Worm (Caenorhabditis elegans) whole organism, L2 larva: Measurements from ENCODE around the gene F14H12.2.

Experiments used
- C34F6.9 ChIP-seq: fragments of 150-350 bp; optimal IDR thresholded peaks from 2 replicates; lab custom pipeline; 2014; ENCODE audit warnings: missing biosample characterization, missing genetic modification characterization
- F13H6.1 ChIP-seq: sonication (generic microtip); optimal IDR thresholded peaks from 2 replicates; lab custom pipeline; 2016; ENCODE audit warnings: missing genetic modification characterization, missing compliant biosample characterization
- R02D3.7 ChIP-seq: fragments of 150-350 bp; optimal IDR thresholded peaks from 2 replicates; lab custom pipeline; 2014; ENCODE audit warnings: missing biosample characterization, missing genetic modification characterization
- Y55F3AM.14 ChIP-seq: fragments of 200-800 bp; sonication (Bioruptor generic); optimal IDR thresholded peaks from 2 replicates; lab custom pipeline; 2018; ENCODE audit warnings: mild to moderate bottlenecking, missing genetic modification characterization, missing compliant biosample characterization
- ZK546.5 ChIP-seq: sonication (generic microtip); optimal IDR thresholded peaks from 2 replicates; lab custom pipeline; 2017; ENCODE audit warnings: missing biosample characterization, missing genetic modification characterization
- alr-1 ChIP-seq: fragments of 150-350 bp; optimal IDR thresholded peaks from 2 replicates; lab custom pipeline; 2014; ENCODE audit warnings: missing biosample characterization, missing genetic modification characterization
- aly-2 ChIP-seq: fragments of 150-350 bp; optimal IDR thresholded peaks from 2 replicates; lab custom pipeline; 2014; ENCODE audit warnings: missing biosample characterization, missing genetic modification characterization
- ama-1 ChIP-seq: fragments of 150-350 bp; optimal IDR thresholded peaks from 2 replicates; lab custom pipeline; 2018; ENCODE audit warnings: inconsistent platforms
- ceh-16 ChIP-seq: fragments of 150-350 bp; optimal IDR thresholded peaks from 2 replicates; lab custom pipeline; 2014; ENCODE audit warnings: missing biosample characterization, missing genetic modification characterization
- ceh-82 ChIP-seq: fragments of 150-350 bp; optimal IDR thresholded peaks from 2 replicates; lab custom pipeline; 2014; ENCODE audit warnings: missing biosample characterization, missing genetic modification characterization
- crh-2 ChIP-seq: sonication (generic microtip); optimal IDR thresholded peaks from 2 replicates; lab custom pipeline; 2017; ENCODE audit warnings: missing biosample characterization, missing genetic modification characterization
- dmd-4 ChIP-seq: sonication (generic microtip); optimal IDR thresholded peaks from 2 replicates; lab custom pipeline; 2017; ENCODE audit warnings: missing biosample characterization, missing genetic modification characterization
- egl-27 ChIP-seq: sonication (generic microtip); optimal IDR thresholded peaks from 3 replicates; lab custom pipeline; 2017; ENCODE audit warnings: missing biosample characterization, missing genetic modification reagents, missing genetic modification characterization
- elt-1 ChIP-seq: fragments of 150-350 bp; optimal IDR thresholded peaks from 2 replicates; lab custom pipeline; 2014; ENCODE audit warnings: missing biosample characterization, missing genetic modification characterization
- elt-3 ChIP-seq: sonication (generic microtip); optimal IDR thresholded peaks from 2 replicates; lab custom pipeline; 2017; ENCODE audit warnings: missing biosample characterization, missing genetic modification characterization
- fos-1 ChIP-seq: fragments of 150-350 bp; optimal IDR thresholded peaks from 2 replicates; lab custom pipeline; 2014; ENCODE audit warnings: missing biosample characterization, missing genetic modification characterization
- gmeb-1 ChIP-seq: fragments of 150-350 bp; optimal IDR thresholded peaks from 2 replicates; lab custom pipeline; 2014; ENCODE audit warnings: missing biosample characterization, missing genetic modification characterization
- lin-13 ChIP-seq: fragments of 150-350 bp; optimal IDR thresholded peaks from 2 replicates; lab custom pipeline; 2014; ENCODE audit warnings: missing biosample characterization, missing genetic modification reagents, missing genetic modification characterization
- lin-39 ChIP-seq: fragments of 150-350 bp; optimal IDR thresholded peaks from 2 replicates; lab custom pipeline; 2014; ENCODE audit warnings: missing biosample characterization, missing genetic modification reagents, missing genetic modification characterization
- lsy-2 ChIP-seq, 2 experiments: fragments of 150-350 bp in 1 of 2; sonication (generic microtip) in 1 of 2; optimal IDR thresholded peaks; 2 replicates each; lab custom pipeline; 2014 to 2017; ENCODE audit warnings: missing biosample characterization in 2 of 2, missing genetic modification characterization in 2 of 2
- mab-5 ChIP-seq: fragments of 150-350 bp; optimal IDR thresholded peaks from 2 replicates; lab custom pipeline; 2014; ENCODE audit warnings: missing biosample characterization, missing genetic modification characterization
- mbf-1 ChIP-seq: sonication (generic microtip); optimal IDR thresholded peaks from 2 replicates; lab custom pipeline; 2017; ENCODE audit warnings: missing biosample characterization, missing genetic modification characterization
- mdl-1 ChIP-seq, 2 experiments: fragments of 150-350 bp in 1 of 2; sonication (generic microtip) in 1 of 2; optimal IDR thresholded peaks; 2 replicates each; lab custom pipeline; 2017; ENCODE audit warnings: missing biosample characterization in 2 of 2, missing genetic modification characterization in 2 of 2
- nhr-10 ChIP-seq: sonication (generic microtip); optimal IDR thresholded peaks from 2 replicates; lab custom pipeline; 2017; ENCODE audit warnings: missing biosample characterization, missing genetic modification characterization
- nhr-11 ChIP-seq: fragments of 150-350 bp; optimal IDR thresholded peaks from 2 replicates; lab custom pipeline; 2014; ENCODE audit warnings: missing biosample characterization, missing genetic modification characterization
- nhr-12 ChIP-seq: fragments of 150-350 bp; optimal IDR thresholded peaks from 2 replicates; lab custom pipeline; 2014; ENCODE audit warnings: missing biosample characterization, missing genetic modification characterization
- nhr-23 ChIP-seq: fragments of 150-350 bp; optimal IDR thresholded peaks from 2 replicates; lab custom pipeline; 2014; ENCODE audit warnings: missing biosample characterization, missing genetic modification reagents, missing genetic modification characterization
- nhr-237 ChIP-seq: fragments of 150-350 bp; optimal IDR thresholded peaks from 2 replicates; lab custom pipeline; 2014; ENCODE audit warnings: missing biosample characterization, missing genetic modification characterization
- nhr-25 ChIP-seq: fragments of 150-350 bp; sonication (generic microtip); optimal IDR thresholded peaks from 3 replicates; lab custom pipeline; 2014; ENCODE audit warnings: missing biosample characterization, missing genetic modification characterization
- nhr-6 ChIP-seq: fragments of 150-350 bp; optimal IDR thresholded peaks from 2 replicates; lab custom pipeline; 2014; ENCODE audit warnings: missing biosample characterization, missing genetic modification characterization
- peb-1 ChIP-seq: fragments of 150-350 bp; optimal IDR thresholded peaks from 2 replicates; lab custom pipeline; 2014; ENCODE audit warnings: missing biosample characterization, missing genetic modification characterization
- skn-1 ChIP-seq: sonication (generic microtip); optimal IDR thresholded peaks from 2 replicates; lab custom pipeline; 2017; ENCODE audit warnings: missing biosample characterization, missing genetic modification characterization
- sma-3 ChIP-seq: sonication (generic microtip); optimal IDR thresholded peaks from 2 replicates; lab custom pipeline; 2016; ENCODE audit warnings: missing genetic modification reagents, missing genetic modification characterization, missing compliant biosample characterization
- sma-9 ChIP-seq, 2 experiments: fragments of 150-350 bp in 1 of 2; sonication (generic microtip) in 1 of 2; optimal IDR thresholded peaks; 2 replicates each; lab custom pipeline; 2014 to 2016; ENCODE audit warnings: missing genetic modification characterization in 2 of 2, mild to moderate bottlenecking in 1 of 2, missing biosample characterization in 1 of 2, missing compliant biosample characterization in 1 of 2, missing genetic modification reagents in 1 of 2, moderate library complexity in 1 of 2
- snpc-4 ChIP-seq: fragments of 150-350 bp; optimal IDR thresholded peaks from 2 replicates; lab custom pipeline; 2014; ENCODE audit warnings: missing biosample characterization, missing genetic modification characterization
- unc-39 ChIP-seq: fragments of 150-350 bp; optimal IDR thresholded peaks from 2 replicates; lab custom pipeline; 2014; ENCODE audit warnings: missing biosample characterization, missing genetic modification characterization
- unc-55 ChIP-seq: fragments of 150-350 bp; sonication (generic microtip); optimal IDR thresholded peaks from 3 replicates; lab custom pipeline; 2014; ENCODE audit warnings: missing biosample characterization, missing genetic modification reagents, missing genetic modification characterization
- unc-62 ChIP-seq: fragments of 150-350 bp; optimal IDR thresholded peaks from 2 replicates; lab custom pipeline; 2014; ENCODE audit warnings: missing biosample characterization, missing genetic modification reagents, missing genetic modification characterization
- ztf-1 ChIP-seq: fragments of 200-800 bp; sonication (Bioruptor generic); conservative IDR thresholded peaks from 2 replicates; pipeline ENCODE4 v1.3.6; 2022; ENCODE audit warnings: missing genetic modification characterization, missing compliant biosample characterization
- ztf-11 ChIP-seq: sonication (generic microtip); optimal IDR thresholded peaks from 2 replicates; lab custom pipeline; 2017; ENCODE audit warnings: missing biosample characterization, missing genetic modification characterization
- ztf-4 ChIP-seq: fragments of 150-350 bp; optimal IDR thresholded peaks from 2 replicates; lab custom pipeline; 2014; ENCODE audit warnings: missing biosample characterization, missing genetic modification characterization

F14H12.2 gene

ce11 chrX:4353318-4353717, 3.0 kb downstream of the F14H12.2 start, which contains the start of gene col-165:
Gene col-165 (plus strand): TSS chrX:4353618.
- TF ChIP-seq unc-55 (GFP tag; lab: Kevin White, UChicago): no peak
- no peak for TF ChIP-seq R02D3.7
- no peak for TF ChIP-seq ztf-11 (tag; lab: Kevin White, UChicago)
- TF ChIP-seq ztf-1 (GFP tag; lab: Robert Waterston, UW): no peak
- TF ChIP-seq nhr-11 (tag; lab: Kevin White, UChicago): no peak
- no peak for TF ChIP-seq ceh-16 (tag; lab: Kevin White, UChicago)
- no peak for TF ChIP-seq nhr-6
- TF ChIP-seq ceh-82 (tag; lab: Kevin White, UChicago): no peak
- no peak for TF ChIP-seq egl-27 (tag; lab: Kevin White, UChicago)
- TF ChIP-seq mdl-1 (tag; optimal IDR thresholded peaks at IDR 0.05; lab: Kevin White, UChicago): no peak
- TF ChIP-seq ama-1 (lab: Kevin White, UChicago): no peak
- no peak for TF ChIP-seq unc-62 (GFP tag; lab: Kevin White, UChicago)
- no peak for TF ChIP-seq mbf-1 (tag; lab: Kevin White, UChicago)
- no peak for TF ChIP-seq snpc-4
- no peak for TF ChIP-seq F13H6.1
- TF ChIP-seq nhr-12 (tag; lab: Kevin White, UChicago): no peak
- no peak for TF ChIP-seq unc-39 (tag; lab: Kevin White, UChicago)
- TF ChIP-seq mab-5: no peak

ce11 chrX:4357467-4357866, 7.2 kb downstream of the F14H12.2 start, which contains the start of gene F14H12.6:
Gene F14H12.6 (minus strand): TSS chrX:4357567.
- TF ChIP-seq nhr-25 (no peak), Y55F3AM.14 (GFP tag; lab: Kevin White, UChicago) (no peak), nhr-23 (tag; lab: Kevin White, UChicago) (no peak), fos-1 (tag; lab: Kevin White, UChicago) (no peak), mab-5 (no peak), elt-3 (no peak), elt-1 (no peak), ama-1 (lab: Kevin White, UChicago) (no peak), sma-3 (no peak), lsy-2 (tag; optimal IDR thresholded peaks at IDR 0.05; lab: Kevin White, UChicago) (no peak), egl-27 (tag; lab: Kevin White, UChicago) (no peak), alr-1 (no peak)

ce11 chrX:4359030-4359429, 8.7 kb downstream of the F14H12.2 start:
- TF ChIP-seq ztf-11 (tag; lab: Kevin White, UChicago) (no peak), lin-39 (tag; lab: Kevin White, UChicago) (no peak), ztf-4 (tag; lab: Kevin White, UChicago) (no peak), Y55F3AM.14 (GFP tag; lab: Kevin White, UChicago) (no peak), ceh-16 (tag; lab: Kevin White, UChicago) (no peak), nhr-237 (no peak), aly-2 (no peak), nhr-25 (no peak), sma-3 (no peak), nhr-6 (no peak), egl-27 (tag; lab: Kevin White, UChicago) (no peak), gmeb-1 (no peak), nhr-10 (tag; lab: Kevin White, UChicago) (no peak)

DNA sequence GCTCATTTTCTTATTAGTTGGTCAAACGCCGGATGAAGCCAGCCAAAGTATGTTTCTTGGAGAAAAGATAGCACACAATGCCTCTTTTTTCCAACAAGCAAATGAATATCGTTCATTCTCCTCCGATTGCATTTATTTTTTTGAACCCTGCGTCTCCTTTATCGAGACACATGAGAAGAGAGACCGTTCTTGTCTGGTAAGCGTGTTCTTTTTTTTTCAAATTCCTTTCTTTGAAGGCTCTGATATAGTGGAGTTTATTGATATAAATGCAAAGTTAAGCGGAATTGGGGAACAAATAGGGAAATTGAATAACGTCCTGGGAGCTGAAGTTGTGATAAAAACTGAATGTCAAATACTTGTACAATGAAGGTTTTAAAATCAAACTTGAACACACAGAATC, 12.2 kb downstream of the F14H12.2 start, which contains the start of gene F14H12.7:
Gene F14H12.7 (minus strand): TSS at position 101 of the 400 bp plus-strand sequence.
- TF ChIP-seq gmeb-1 (no peak), ceh-82 (tag; lab: Kevin White, UChicago) (no peak), ama-1 (lab: Kevin White, UChicago) (no peak), elt-1 (no peak), dmd-4 (tag; lab: Kevin White, UChicago) (no peak), ceh-16 (tag; lab: Kevin White, UChicago) (no peak), crh-2 (tag; lab: Kevin White, UChicago) (no peak), mdl-1 (tag; optimal IDR thresholded peaks at IDR 0.05; lab: Kevin White, UChicago) (no peak), ZK546.5 (tag; lab: Kevin White, UChicago) (no peak), Y55F3AM.14 (GFP tag; lab: Kevin White, UChicago) (no peak), nhr-6 (no peak), lin-13 (GFP tag; lab: Kevin White, UChicago) (no peak), fos-1 (tag; lab: Kevin White, UChicago) (no peak), peb-1 (tag; lab: Kevin White, UChicago) (no peak), elt-3 (no peak), sma-9 (GFP tag; optimal IDR thresholded peaks at IDR 0.05; lab: Kevin White, UChicago) (no peak), sma-9 (tag; optimal IDR thresholded peaks at IDR 0.05; lab: Kevin White, UChicago) (no peak), unc-62 (GFP tag; lab: Kevin White, UChicago) (no peak), mab-5 (no peak), C34F6.9 (tag; lab: Kevin White, UChicago) (no peak), skn-1 (tag; lab: Kevin White, UChicago) (no peak)
